Fruit fly (Drosophila melanogaster) whole organism, embryonic: ENCODE measurements around the gene CG18135.

Experiments
- CG11456 ChIP-seq: fragments of 200-800 bp; sonication (Bioruptor generic); IDR thresholded peaks from 3 replicates; pipeline ENCODE4 v1.3.6; 2022; ENCODE audit warnings: missing biosample characterization, missing genetic modification characterization
- CG13894 ChIP-seq: fragments of 200-800 bp; sonication (Bioruptor generic); optimal IDR thresholded peaks from 3 replicates; lab custom pipeline; 2018; ENCODE audit warnings: missing biosample characterization, mild to moderate bottlenecking, missing genetic modification characterization, moderate library complexity
- CG1603 ChIP-seq: fragments of 200-800 bp; sonication (Bioruptor generic); optimal IDR thresholded peaks from 2 replicates; lab custom pipeline; 2019; ENCODE audit warnings: missing biosample characterization, mild to moderate bottlenecking, missing genetic modification characterization, moderate library complexity
- CG17359 ChIP-seq: fragments of 200-800 bp; sonication (Bioruptor generic); optimal IDR thresholded peaks from 3 replicates; lab custom pipeline; 2018; ENCODE audit warnings: missing biosample characterization, mild to moderate bottlenecking, missing genetic modification characterization, moderate library complexity
- CG2678 ChIP-seq: fragments of 200-800 bp; sonication (Bioruptor generic); optimal IDR thresholded peaks from 3 replicates; lab custom pipeline; 2019; ENCODE audit warnings: missing biosample characterization, mild to moderate bottlenecking, missing genetic modification characterization, moderate library complexity
- CG7556 ChIP-seq: fragments of 200-800 bp; sonication (Bioruptor generic); optimal IDR thresholded peaks from 2 replicates; lab custom pipeline; 2017; ENCODE audit warnings: missing biosample characterization, mild to moderate bottlenecking, missing genetic modification characterization
- NC2α ChIP-seq: fragments of 200-800 bp; sonication (Bioruptor generic); optimal IDR thresholded peaks from 2 replicates; lab custom pipeline; 2016; ENCODE audit warnings: missing biosample characterization, missing genetic modification characterization
- Six4 ChIP-seq: fragments of 200-800 bp; sonication (Bioruptor generic); optimal IDR thresholded peaks from 2 replicates; lab custom pipeline; 2016; ENCODE audit warnings: missing biosample characterization, missing genetic modification characterization
- jigr1 ChIP-seq: fragments of 200-800 bp; sonication (Bioruptor generic); IDR thresholded peaks from 3 replicates; pipeline ENCODE4 v1.3.6; 2022; ENCODE audit warnings: missing biosample characterization, missing genetic modification characterization
- ken ChIP-seq: fragments of 200-800 bp; sonication (Bioruptor generic); IDR thresholded peaks from 3 replicates; pipeline ENCODE4 v1.3.6; 2022; ENCODE audit warnings: missing biosample characterization, missing genetic modification characterization
- ttk ChIP-seq: fragments of 200-800 bp; sonication (Bioruptor generic); IDR thresholded peaks from 2 replicates; pipeline ENCODE4 v2.1.2; 2022; ENCODE audit warnings: missing biosample characterization, missing genetic modification characterization

DNA sequence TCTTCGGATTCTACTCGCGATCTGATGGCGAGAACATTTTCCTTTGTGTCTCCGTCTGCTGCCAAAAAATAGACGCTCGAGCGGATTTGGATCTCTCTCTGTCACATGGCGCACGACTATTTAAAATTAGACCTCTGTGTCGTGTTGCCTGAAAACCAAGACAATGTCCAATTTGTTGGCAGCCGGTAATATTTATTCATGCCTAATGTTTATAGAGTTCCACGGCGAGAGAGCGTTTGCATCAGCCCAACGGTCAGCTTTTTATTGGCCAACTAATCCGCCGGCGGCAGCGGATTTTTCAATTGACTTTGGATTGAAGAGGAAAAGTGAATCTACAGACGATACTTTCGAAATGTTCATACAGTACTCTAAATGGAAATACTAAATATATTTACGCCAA is 5.1 kb upstream of the CG18135 start, which contains the start of gene SmydA-2:
- TF ChIP-seq CG17359 (tag; lab: Kevin White, UChicago) = no peak
- TF ChIP-seq CG7556 (GFP tag; lab: Kevin White, UChicago) = no peak
- no peak for TF ChIP-seq NC2α (GFP tag; lab: Kevin White, UChicago)
- no peak for TF ChIP-seq jigr1 (GFP tag; lab: Robert Waterston, UW)
- no peak for TF ChIP-seq CG11456 (GFP tag; lab: Robert Waterston, UW)
- no peak for TF ChIP-seq CG1603 (tag; lab: Kevin White, UChicago)
- TF ChIP-seq Six4 (GFP tag; lab: Kevin White, UChicago) = no peak
- no peak for TF ChIP-seq CG13894 (tag; lab: Kevin White, UChicago)
- TF ChIP-seq ttk (GFP tag; lab: Robert Waterston, UW) = no peak
- no peak for TF ChIP-seq CG2678
- no peak for TF ChIP-seq ken (GFP tag; lab: Robert Waterston, UW)
